Fruit fly (Drosophila melanogaster) whole organism: Measurements from ENCODE around the gene Cat.

Source experiments
- CG8478 ChIP-seq: fragments of >200 bp; optimal IDR thresholded peaks from 2 replicates; lab custom pipeline; 2018; ENCODE audit warnings: inconsistent platforms
- Dll ChIP-seq: fragments of >200 bp; optimal IDR thresholded peaks from 2 replicates; lab custom pipeline; 2017
- EcR ChIP-seq, 2 experiments: fragments of >200 bp; optimal IDR thresholded peaks; 2 replicates each; lab custom pipeline; 2017; ENCODE audit warnings: missing biosample characterization in 2 of 2, missing genetic modification characterization in 2 of 2, missing genetic modification reagents in 2 of 2
- pan ChIP-seq: fragments of >200 bp; optimal IDR thresholded peaks from 2 replicates; lab custom pipeline; 2017
- psq ChIP-seq: fragments of >200 bp; optimal IDR thresholded peaks from 2 replicates; lab custom pipeline; 2017
- usp ChIP-seq: fragments of >200 bp; optimal IDR thresholded peaks from 2 replicates; lab custom pipeline; 2017; ENCODE audit warnings: missing biosample characterization, missing genetic modification characterization, mixed read lengths

Cat gene

dm6 chr3L:18848436-18848835 lies 26.0 kb downstream of the Cat start:
- TF ChIP-seq Dll (lab: Kevin White, UChicago) = no peak
- TF ChIP-seq CG8478 (lab: Kevin White, UChicago) = no peak
- no peak for TF ChIP-seq pan (lab: Kevin White, UChicago)
- no peak for TF ChIP-seq psq
- TF ChIP-seq EcR (GFP tag; optimal IDR thresholded peaks at IDR 0.05; lab: Kevin White, UChicago) = no peak
- no peak for TF ChIP-seq usp

dm6 chr3L:18852223-18852622 lies 29.8 kb downstream of the Cat start:
- TF ChIP-seq pan (lab: Kevin White, UChicago) (no peak), psq (no peak), EcR (GFP tag; optimal IDR thresholded peaks at IDR 0.05; lab: Kevin White, UChicago) (no peak), Dll (lab: Kevin White, UChicago) (no peak), usp (no peak), CG8478 (lab: Kevin White, UChicago) (no peak)

- no peak for TF ChIP-seq EcR (GFP tag; optimal IDR thresholded peaks at IDR 0.05; lab: Kevin White, UChicago)
- no peak for TF ChIP-seq usp
- TF ChIP-seq psq = no peak
- no peak for TF ChIP-seq pan (lab: Kevin White, UChicago)
- no peak for TF ChIP-seq Dll (lab: Kevin White, UChicago)
- TF ChIP-seq CG8478 (lab: Kevin White, UChicago) = no peak
These were observed 31.0 kb downstream of the Cat start for dm6 chr3L:18853439-18853838.

dm6 chr3L:18854412-18854811 lies 32.0 kb downstream of the Cat start:
- TF ChIP-seq EcR (GFP tag; optimal IDR thresholded peaks at IDR 0.05; lab: Kevin White, UChicago) = no peak

- TF ChIP-seq EcR (GFP tag; optimal IDR thresholded peaks at IDR 0.05; lab: Kevin White, UChicago) (no peak), pan (lab: Kevin White, UChicago) (no peak), psq (no peak), Dll (lab: Kevin White, UChicago) (no peak), CG8478 (lab: Kevin White, UChicago) (no peak), usp (no peak)
These were observed 38.1 kb downstream of the Cat start for dm6 chr3L:18860467-18860866.

- no peak for TF ChIP-seq pan (lab: Kevin White, UChicago)
- TF ChIP-seq psq = no peak
- TF ChIP-seq CG8478 (lab: Kevin White, UChicago) = no peak
- TF ChIP-seq Dll (lab: Kevin White, UChicago) = no peak
- no peak for TF ChIP-seq usp
- no peak for TF ChIP-seq EcR (GFP tag; optimal IDR thresholded peaks at IDR 0.05; lab: Kevin White, UChicago)
These were observed 39.5 kb downstream of the Cat start for dm6 chr3L:18861893-18862292.

dm6 chr3L:18863327-18863726 lies 40.9 kb downstream of the Cat start, which contains the start of gene CG6865:
CG6865 (plus strand) TSS chr3L:18863647.
- no peak for TF ChIP-seq CG8478 (lab: Kevin White, UChicago)
- TF ChIP-seq pan (lab: Kevin White, UChicago) = no peak
- TF ChIP-seq psq = no peak
- TF ChIP-seq EcR (GFP tag; optimal IDR thresholded peaks at IDR 0.05; lab: Kevin White, UChicago) = no peak
- TF ChIP-seq usp = no peak
- TF ChIP-seq Dll (lab: Kevin White, UChicago) = no peak

dm6 chr3L:18865447-18866367 lies 43.3 kb downstream of the Cat start, which contains the start of gene CG14074:
CG14074 (plus strand) TSS chr3L:18866225.
- TF ChIP-seq EcR (GFP tag; optimal IDR thresholded peaks at IDR 0.05; lab: Kevin White, UChicago) (no peak), CG8478 (lab: Kevin White, UChicago) (peak; percentile 20), psq (no peak)

dm6 chr3L:18867521-18867920 lies 45.1 kb downstream of the Cat start, which contains the start of gene Dysb:
Dysb (plus strand) TSS chr3L:18867771.
- TF ChIP-seq usp (no peak), Dll (lab: Kevin White, UChicago) (no peak), EcR (GFP tag; optimal IDR thresholded peaks at IDR 0.05; lab: Kevin White, UChicago) (no peak), psq (no peak), pan (lab: Kevin White, UChicago) (no peak), CG8478 (lab: Kevin White, UChicago) (no peak)

- TF ChIP-seq psq (no peak), pan (lab: Kevin White, UChicago) (no peak), CG8478 (lab: Kevin White, UChicago) (no peak), Dll (lab: Kevin White, UChicago) (no peak), usp (no peak), EcR (GFP tag; optimal IDR thresholded peaks at IDR 0.05; lab: Kevin White, UChicago) (no peak)
These were observed 46.8 kb downstream of the Cat start, which contains the start of gene Grx1 for dm6 chr3L:18869035-18869826. Grx1 (plus strand) TSS chr3L:18869230.

- TF ChIP-seq Dll (lab: Kevin White, UChicago) = no peak
- no peak for TF ChIP-seq usp
- TF ChIP-seq psq = no peak
- TF ChIP-seq pan (lab: Kevin White, UChicago) = no peak
- TF ChIP-seq CG8478 (lab: Kevin White, UChicago) = no peak
- no peak for TF ChIP-seq EcR (GFP tag; optimal IDR thresholded peaks at IDR 0.05; lab: Kevin White, UChicago)
These were observed 47.6 kb downstream of the Cat start, which contains the start of gene Blos3 for dm6 chr3L:18870027-18870426. Blos3 (plus strand) TSS chr3L:18870224.

dm6 chr3L:18872440-18872839 lies 50.0 kb downstream of the Cat start, which contains the start of the genes Rad9 and Uggt:
Rad9 (minus strand) TSS chr3L:18872553.
Uggt (plus strand) TSS chr3L:18872747.
- TF ChIP-seq EcR (GFP tag; optimal IDR thresholded peaks at IDR 0.05; lab: Kevin White, UChicago) (no peak), Dll (lab: Kevin White, UChicago) (no peak), pan (lab: Kevin White, UChicago) (no peak), usp (no peak), psq (no peak), CG8478 (lab: Kevin White, UChicago) (no peak)
